Worm (Caenorhabditis elegans) whole organism, L3 larva: Measurements from ENCODE around the gene epg-4.

Experiments used
- R02D3.7 ChIP-seq: fragments of 150-350 bp; optimal IDR thresholded peaks from 2 replicates; lab custom pipeline; 2014; ENCODE audit warnings: missing biosample characterization, missing genetic modification characterization
- ZK546.5 ChIP-seq: sonication (generic microtip); optimal IDR thresholded peaks from 2 replicates; lab custom pipeline; 2017; ENCODE audit warnings: missing biosample characterization, missing genetic modification characterization
- aly-2 ChIP-seq: fragments of 150-350 bp; optimal IDR thresholded peaks from 2 replicates; lab custom pipeline; 2014; ENCODE audit warnings: missing biosample characterization, missing genetic modification characterization
- ama-1 ChIP-seq: fragments of 150-350 bp; optimal IDR thresholded peaks from 2 replicates; lab custom pipeline; 2018
- ceh-16 ChIP-seq: sonication (generic microtip); optimal IDR thresholded peaks from 2 replicates; lab custom pipeline; 2017; ENCODE audit warnings: missing biosample characterization, missing genetic modification characterization
- ceh-28 ChIP-seq: fragments of 150-350 bp; optimal IDR thresholded peaks from 2 replicates; lab custom pipeline; 2014; ENCODE audit warnings: missing biosample characterization, missing genetic modification reagents, missing genetic modification characterization
- ceh-82 ChIP-seq: fragments of 150-350 bp; optimal IDR thresholded peaks from 2 replicates; lab custom pipeline; 2014; ENCODE audit warnings: missing biosample characterization, missing genetic modification characterization
- ceh-9 ChIP-seq: sonication (generic microtip); optimal IDR thresholded peaks from 2 replicates; lab custom pipeline; 2018; ENCODE audit warnings: missing biosample characterization, missing genetic modification characterization
- daf-12 ChIP-seq: fragments of 150-350 bp; optimal IDR thresholded peaks from 2 replicates; lab custom pipeline; 2014; ENCODE audit warnings: missing biosample characterization, missing genetic modification reagents, missing genetic modification characterization
- egl-27 ChIP-seq: sonication (generic microtip); optimal IDR thresholded peaks from 4 replicates; lab custom pipeline; 2017; ENCODE audit warnings: missing biosample characterization, missing genetic modification reagents, missing genetic modification characterization
- egl-5 ChIP-seq: fragments of 150-350 bp; optimal IDR thresholded peaks from 2 replicates; lab custom pipeline; 2017; ENCODE audit warnings: missing biosample characterization, missing genetic modification reagents, missing genetic modification characterization, inconsistent platforms
- elt-1 ChIP-seq: fragments of 150-350 bp; optimal IDR thresholded peaks from 2 replicates; lab custom pipeline; 2014; ENCODE audit warnings: missing biosample characterization, missing genetic modification characterization
- elt-2 ChIP-seq: sonication (generic microtip); optimal IDR thresholded peaks from 2 replicates; lab custom pipeline; 2016; ENCODE audit warnings: missing genetic modification reagents, mild to moderate bottlenecking, missing genetic modification characterization, missing compliant biosample characterization
- elt-3 ChIP-seq, 3 experiments: fragments of 150-350 bp in 1 of 3; sonication (generic microtip) in 2 of 3; optimal IDR thresholded peaks; 2 replicates in 2 of 3; 4 replicates in 1 of 3; lab custom pipeline; 2014 to 2017; ENCODE audit warnings: missing biosample characterization in 3 of 3, missing genetic modification characterization in 3 of 3
- eor-1 ChIP-seq, 2 experiments: fragments of 150-350 bp; optimal IDR thresholded peaks; 2 replicates each; lab custom pipeline; 2014 to 2018; ENCODE audit warnings: missing biosample characterization in 2 of 2, missing genetic modification characterization in 2 of 2
- fkh-10 ChIP-seq: sonication (generic microtip); optimal IDR thresholded peaks from 2 replicates; lab custom pipeline; 2017; ENCODE audit warnings: missing biosample characterization, missing genetic modification reagents, missing genetic modification characterization
- fkh-2 ChIP-seq: fragments of 150-350 bp; optimal IDR thresholded peaks from 2 replicates; lab custom pipeline; 2014; ENCODE audit warnings: missing biosample characterization, missing genetic modification reagents, missing genetic modification characterization
- fos-1 ChIP-seq: fragments of 150-350 bp; optimal IDR thresholded peaks from 2 replicates; lab custom pipeline; 2014; ENCODE audit warnings: missing biosample characterization, missing genetic modification characterization
- jun-1 ChIP-seq: fragments of 150-350 bp; optimal IDR thresholded peaks from 2 replicates; lab custom pipeline; 2014; ENCODE audit warnings: missing biosample characterization, missing genetic modification reagents, missing genetic modification characterization
- lin-15B ChIP-seq: fragments of 150-350 bp; optimal IDR thresholded peaks from 2 replicates; lab custom pipeline; 2014; ENCODE audit warnings: missing biosample characterization, missing genetic modification characterization
- lsy-12 ChIP-seq: sonication (generic microtip); optimal IDR thresholded peaks from 2 replicates; lab custom pipeline; 2016; ENCODE audit warnings: mild to moderate bottlenecking, missing genetic modification characterization, missing compliant biosample characterization
- mml-1 ChIP-seq: fragments of 150-350 bp; sonication (generic microtip); optimal IDR thresholded peaks from 3 replicates; lab custom pipeline; 2014; ENCODE audit warnings: missing biosample characterization, missing genetic modification characterization
- nfya-1 ChIP-seq: sonication (generic microtip); optimal IDR thresholded peaks from 2 replicates; lab custom pipeline; 2017; ENCODE audit warnings: missing genetic modification characterization, mild to moderate bottlenecking, missing compliant biosample characterization, antibody characterized with exemption, moderate library complexity; ENCODE audit not compliant: insufficient read depth
- nhr-11 ChIP-seq: fragments of 150-350 bp; optimal IDR thresholded peaks from 2 replicates; lab custom pipeline; 2014; ENCODE audit warnings: missing biosample characterization, missing genetic modification characterization
- nhr-12 ChIP-seq: fragments of 150-350 bp; optimal IDR thresholded peaks from 2 replicates; lab custom pipeline; 2014; ENCODE audit warnings: missing biosample characterization, missing genetic modification characterization
- nhr-23 ChIP-seq: fragments of 150-350 bp; optimal IDR thresholded peaks from 2 replicates; lab custom pipeline; 2014; ENCODE audit warnings: missing biosample characterization, missing genetic modification reagents, missing genetic modification characterization
- nhr-237 ChIP-seq: fragments of 150-350 bp; optimal IDR thresholded peaks from 2 replicates; lab custom pipeline; 2014; ENCODE audit warnings: missing biosample characterization, missing genetic modification characterization
- nhr-25 ChIP-seq: sonication (generic microtip); optimal IDR thresholded peaks from 2 replicates; lab custom pipeline; 2017; ENCODE audit warnings: missing biosample characterization, missing genetic modification characterization
- nhr-28 ChIP-seq: fragments of 150-350 bp; optimal IDR thresholded peaks from 2 replicates; lab custom pipeline; 2014; ENCODE audit warnings: missing biosample characterization, missing genetic modification characterization
- nhr-67 ChIP-seq: fragments of 150-350 bp; optimal IDR thresholded peaks from 2 replicates; lab custom pipeline; 2014; ENCODE audit warnings: missing biosample characterization, missing genetic modification characterization
- nhr-76 ChIP-seq: fragments of 150-350 bp; sonication (generic microtip); optimal IDR thresholded peaks from 5 replicates; lab custom pipeline; 2014; ENCODE audit warnings: missing biosample characterization, missing genetic modification characterization
- nhr-77 ChIP-seq: fragments of 150-350 bp; optimal IDR thresholded peaks from 2 replicates; lab custom pipeline; 2014; ENCODE audit warnings: missing biosample characterization, missing genetic modification characterization
- pha-4 ChIP-seq: fragments of 150-350 bp; optimal IDR thresholded peaks from 2 replicates; lab custom pipeline; 2014; ENCODE audit warnings: missing biosample characterization, missing genetic modification reagents, missing genetic modification characterization
- pqm-1 ChIP-seq: fragments of 150-350 bp; optimal IDR thresholded peaks from 2 replicates; lab custom pipeline; 2017; ENCODE audit warnings: missing biosample characterization, missing genetic modification characterization, inconsistent platforms
- sea-2 ChIP-seq: fragments of 150-350 bp; sonication (generic microtip); optimal IDR thresholded peaks from 4 replicates; lab custom pipeline; 2014; ENCODE audit warnings: missing biosample characterization, missing genetic modification reagents, missing genetic modification characterization
- skn-1 ChIP-seq: fragments of 150-350 bp; optimal IDR thresholded peaks from 2 replicates; lab custom pipeline; 2014; ENCODE audit warnings: missing biosample characterization, missing genetic modification characterization
- snpc-4 ChIP-seq: fragments of 150-350 bp; optimal IDR thresholded peaks from 2 replicates; lab custom pipeline; 2014; ENCODE audit warnings: missing biosample characterization, missing genetic modification characterization
- tbx-2 ChIP-seq: sonication (generic microtip); optimal IDR thresholded peaks from 2 replicates; lab custom pipeline; 2016; ENCODE audit warnings: mild to moderate bottlenecking, missing genetic modification characterization, missing compliant biosample characterization
- unc-39 ChIP-seq: sonication (generic microtip); optimal IDR thresholded peaks from 4 replicates; lab custom pipeline; 2017; ENCODE audit warnings: missing biosample characterization, missing genetic modification characterization
- unc-62 ChIP-seq: fragments of 150-350 bp; sonication (generic microtip); optimal IDR thresholded peaks from 4 replicates; lab custom pipeline; 2014; ENCODE audit warnings: missing biosample characterization, missing genetic modification reagents, missing genetic modification characterization
- zag-1 ChIP-seq: fragments of 150-350 bp; optimal IDR thresholded peaks from 2 replicates; lab custom pipeline; 2014; ENCODE audit warnings: missing biosample characterization, missing genetic modification characterization
- ztf-11 ChIP-seq: fragments of 150-350 bp; optimal IDR thresholded peaks from 2 replicates; lab custom pipeline; 2014; ENCODE audit warnings: missing biosample characterization, missing genetic modification characterization
- ztf-4 ChIP-seq: fragments of 150-350 bp; optimal IDR thresholded peaks from 2 replicates; lab custom pipeline; 2014; ENCODE audit warnings: missing biosample characterization, missing genetic modification characterization

Gene epg-4

ce11 chrIII:7141285-7141715 lies 40.7 kb upstream of the epg-4 start:
- TF ChIP-seq ceh-16 (tag; lab: Kevin White, UChicago) = no peak
- no peak for TF ChIP-seq ceh-9 (tag; lab: Kevin White, UChicago)
- no peak for TF ChIP-seq nhr-23 (tag; lab: Kevin White, UChicago)
- TF ChIP-seq nhr-77 (tag; lab: Kevin White, UChicago) = peak; percentile 62
- TF ChIP-seq pqm-1 (tag; lab: Kevin White, UChicago) = peak; percentile 62
- no peak for TF ChIP-seq nhr-11 (tag; lab: Kevin White, UChicago)
- no peak for TF ChIP-seq eor-1 (tag; optimal IDR thresholded peaks at IDR 0.05; lab: Kevin White, UChicago)
- no peak for TF ChIP-seq sea-2 (GFP tag; lab: Kevin White, UChicago)
- TF ChIP-seq elt-3 (tag; optimal IDR thresholded peaks at IDR 0.05; lab: Kevin White, UChicago) = peak in 1 of 3 experiments; percentile 3
- TF ChIP-seq ceh-82 (tag; lab: Kevin White, UChicago) = no peak
- no peak for TF ChIP-seq zag-1 (tag; lab: Kevin White, UChicago)
- TF ChIP-seq nhr-67 (tag; lab: Kevin White, UChicago) = no peak
- no peak for TF ChIP-seq nhr-76
- peak; percentile 91 for TF ChIP-seq ama-1 (lab: Kevin White, UChicago)
- TF ChIP-seq unc-39 (tag; lab: Kevin White, UChicago) = no peak
- TF ChIP-seq ceh-28 (tag; lab: Kevin White, UChicago) = peak; percentile 42
- TF ChIP-seq elt-2 (tag; lab: Kevin White, UChicago) = peak; percentile 80
- TF ChIP-seq nhr-12 (tag; lab: Kevin White, UChicago) = no peak
- TF ChIP-seq lin-15B (tag; lab: Kevin White, UChicago) = peak; percentile 8
- no peak for TF ChIP-seq elt-1
- TF ChIP-seq unc-62 (GFP tag; lab: Kevin White, UChicago) = no peak
- no peak for TF ChIP-seq aly-2 (tag; lab: Kevin White, UChicago)
- TF ChIP-seq pha-4 (tag; lab: Kevin White, UChicago) = peak; percentile 51
- TF ChIP-seq jun-1 (tag; lab: Kevin White, UChicago) = no peak
- no peak for TF ChIP-seq egl-5 (tag; lab: Kevin White, UChicago)
- peak; percentile 31 for TF ChIP-seq R02D3.7 (tag; lab: Kevin White, UChicago)
- peak; percentile 55 for TF ChIP-seq lsy-12 (tag; lab: Kevin White, UChicago)
- no peak for TF ChIP-seq nhr-28 (tag; lab: Kevin White, UChicago)
- TF ChIP-seq mml-1 (tag; lab: Kevin White, UChicago) = no peak
- peak; percentile 36 for TF ChIP-seq skn-1
- no peak for TF ChIP-seq ZK546.5 (tag; lab: Kevin White, UChicago)
- no peak for TF ChIP-seq fkh-2
- TF ChIP-seq ztf-11 (tag; lab: Kevin White, UChicago) = no peak
- TF ChIP-seq fos-1 (tag; lab: Kevin White, UChicago) = no peak
- TF ChIP-seq egl-27 (tag; lab: Kevin White, UChicago) = peak; percentile 78
- TF ChIP-seq nhr-25 = no peak
- no peak for TF ChIP-seq nhr-237
- no peak for TF ChIP-seq fkh-10
- TF ChIP-seq daf-12 (tag; lab: Kevin White, UChicago) = no peak
- no peak for TF ChIP-seq tbx-2 (tag; lab: Kevin White, UChicago)
- TF ChIP-seq ztf-4 = no peak
- peak; percentile 98 for TF ChIP-seq snpc-4 (tag; lab: Kevin White, UChicago)
- peak; percentile 61 for TF ChIP-seq nfya-1 (tag; lab: Kevin White, UChicago)

- TF ChIP-seq pqm-1 (tag; lab: Kevin White, UChicago) (peak; percentile 45), nhr-25 (peak; percentile 11), snpc-4 (tag; lab: Kevin White, UChicago) (peak; percentile 97), nhr-67 (tag; lab: Kevin White, UChicago) (no peak), skn-1 (no peak), elt-2 (tag; lab: Kevin White, UChicago) (peak; percentile 26), lsy-12 (tag; lab: Kevin White, UChicago) (no peak), nfya-1 (tag; lab: Kevin White, UChicago) (peak; percentile 43), ama-1 (lab: Kevin White, UChicago) (peak; percentile 76)
Measured at ce11 chrIII:7142172-7142601, 39.8 kb upstream of the epg-4 start.
